Worm (Caenorhabditis elegans): Measurements from ENCODE around the gene dnc-3.

The dnc-3 gene

ce11 chrII:3547282-3547681 lies 6.2 kb upstream of the dnc-3 start:
- TF ChIP-seq ceh-82 (tag; optimal IDR thresholded peaks at IDR 0.05) (no peak), nhr-25 (tag; optimal IDR thresholded peaks at IDR 0.05) (no peak), nhr-12 (tag; optimal IDR thresholded peaks at IDR 0.05) (no peak), tbx-2 (tag; optimal IDR thresholded peaks at IDR 0.05) (no peak), nhr-237 (tag; optimal IDR thresholded peaks at IDR 0.05) (no peak), fos-1 (tag; optimal IDR thresholded peaks at IDR 0.05) (no peak), elt-2 (tag; optimal IDR thresholded peaks at IDR 0.05) (no peak), jun-1 (tag; optimal IDR thresholded peaks at IDR 0.05) (no peak), ceh-16 (tag; optimal IDR thresholded peaks at IDR 0.05) (no peak), lin-15B (tag; optimal IDR thresholded peaks at IDR 0.05) (peak; percentile 81), elt-3 (tag; optimal IDR thresholded peaks at IDR 0.05) (no peak), zag-1 (tag; optimal IDR thresholded peaks at IDR 0.05) (no peak), hmg-11 (tag; optimal IDR thresholded peaks at IDR 0.05) (peak; percentile 81), nhr-28 (tag; optimal IDR thresholded peaks at IDR 0.05) (no peak), mml-1 (tag; optimal IDR thresholded peaks at IDR 0.05) (no peak), unc-39 (tag; optimal IDR thresholded peaks at IDR 0.05) (no peak), snpc-4 (tag; optimal IDR thresholded peaks at IDR 0.05) (no peak), daf-12 (tag; optimal IDR thresholded peaks at IDR 0.05) (no peak), nhr-76 (tag; optimal IDR thresholded peaks at IDR 0.05) (no peak), elt-1 (tag; optimal IDR thresholded peaks at IDR 0.05) (peak; percentile 23), nhr-23 (tag; optimal IDR thresholded peaks at IDR 0.05) (peak; percentile 29), nhr-77 (tag; optimal IDR thresholded peaks at IDR 0.05) (no peak), fkh-10 (GFP tag; optimal IDR thresholded peaks at IDR 0.05) (no peak), lin-39 (tag; optimal IDR thresholded peaks at IDR 0.05) (peak; percentile 71), nfya-1 (tag; optimal IDR thresholded peaks at IDR 0.05; ENCODE audit: insufficient read depth) (peak; percentile 70), skn-1 (tag; optimal IDR thresholded peaks at IDR 0.05) (peak; percentile 6), lsy-12 (tag; optimal IDR thresholded peaks at IDR 0.05) (no peak), mdl-1 (tag; optimal IDR thresholded peaks at IDR 0.05) (no peak), fkh-2 (tag; optimal IDR thresholded peaks at IDR 0.05) (no peak)

DNA sequence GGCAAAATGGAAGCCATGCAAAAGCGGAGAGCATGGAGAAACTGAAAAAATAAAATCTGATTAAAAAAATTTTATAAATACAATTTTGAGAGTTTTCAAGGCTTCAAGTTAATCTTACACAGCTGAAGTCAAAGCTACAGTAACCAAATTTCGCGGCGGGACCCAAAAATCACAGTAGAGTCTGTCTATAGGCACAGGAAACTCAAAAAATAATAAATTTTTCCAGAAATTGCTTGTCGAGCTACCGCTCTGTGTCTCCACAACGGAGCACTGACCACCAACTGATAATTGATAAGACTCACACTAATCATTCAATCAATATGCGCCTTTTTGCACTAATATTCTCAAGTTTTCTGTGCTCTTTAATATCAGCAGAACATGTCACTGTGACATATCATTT lies 3.2 kb upstream of the dnc-3 start, which contains the start of gene W10G11.19:
Gene W10G11.19 (plus strand): TSS at position 301 of the 400 bp plus-strand sequence.
- TF ChIP-seq unc-39 (tag; optimal IDR thresholded peaks at IDR 0.05) = no peak
- TF ChIP-seq elt-2 (tag; optimal IDR thresholded peaks at IDR 0.05) = peak; percentile 35

- TF ChIP-seq daf-12 (tag; optimal IDR thresholded peaks at IDR 0.05) (no peak), nhr-76 (tag; optimal IDR thresholded peaks at IDR 0.05) (no peak), nhr-25 (tag; optimal IDR thresholded peaks at IDR 0.05) (no peak), unc-62 (GFP tag; optimal IDR thresholded peaks at IDR 0.05) (no peak), ceh-82 (tag; optimal IDR thresholded peaks at IDR 0.05) (no peak), aly-2 (tag; optimal IDR thresholded peaks at IDR 0.05) (no peak), nhr-237 (tag; optimal IDR thresholded peaks at IDR 0.05) (no peak), ceh-9 (tag; optimal IDR thresholded peaks at IDR 0.05) (no peak)
Observed at ce11 chrII:3554673-3555072, 1.1 kb downstream of the dnc-3 start.

DNA sequence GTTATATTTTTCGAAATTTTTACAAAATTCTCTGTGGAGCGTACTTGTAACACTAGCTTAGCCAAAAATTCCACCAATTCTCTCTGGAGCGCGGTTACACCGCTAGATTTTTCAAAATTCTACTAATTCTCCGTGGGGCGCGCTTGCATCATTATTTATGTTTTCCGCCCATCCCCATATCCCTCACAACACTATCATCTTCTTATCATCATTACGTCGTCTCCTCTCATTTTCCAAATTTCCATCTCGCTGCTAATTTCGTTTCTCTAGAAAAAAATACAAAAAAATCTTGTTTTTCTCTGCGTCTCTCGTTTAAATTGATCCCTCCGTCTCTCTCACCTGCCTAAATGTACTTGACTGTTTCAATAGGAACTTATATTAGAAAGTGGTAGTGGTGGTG lies 1.8 kb downstream of the dnc-3 start:
- TF ChIP-seq R02D3.7 (tag; optimal IDR thresholded peaks at IDR 0.05) (no peak), nhr-43 (tag; optimal IDR thresholded peaks at IDR 0.05; ENCODE audit: poor library complexity, severe bottlenecking) (peak; percentile 12)

- TF ChIP-seq lin-39 (tag; optimal IDR thresholded peaks at IDR 0.05) (no peak), nhr-76 (tag; optimal IDR thresholded peaks at IDR 0.05) (no peak), ztf-4 (tag; optimal IDR thresholded peaks at IDR 0.05) (no peak), daf-12 (tag; optimal IDR thresholded peaks at IDR 0.05) (no peak), nhr-67 (tag; optimal IDR thresholded peaks at IDR 0.05) (no peak), ztf-11 (tag; optimal IDR thresholded peaks at IDR 0.05) (no peak), lin-15B (tag; optimal IDR thresholded peaks at IDR 0.05) (no peak), ama-1 (optimal IDR thresholded peaks at IDR 0.05) (no peak), fkh-10 (GFP tag; optimal IDR thresholded peaks at IDR 0.05) (no peak), nhr-77 (tag; optimal IDR thresholded peaks at IDR 0.05) (no peak), ceh-16 (tag; optimal IDR thresholded peaks at IDR 0.05) (no peak), fos-1 (tag; optimal IDR thresholded peaks at IDR 0.05) (no peak), elt-2 (tag; optimal IDR thresholded peaks at IDR 0.05) (no peak), hmg-11 (tag; optimal IDR thresholded peaks at IDR 0.05) (no peak), R02D3.7 (tag; optimal IDR thresholded peaks at IDR 0.05) (no peak), nhr-12 (tag; optimal IDR thresholded peaks at IDR 0.05) (no peak), unc-62 (GFP tag; optimal IDR thresholded peaks at IDR 0.05) (no peak), tbx-2 (tag; optimal IDR thresholded peaks at IDR 0.05) (no peak), nhr-11 (tag; optimal IDR thresholded peaks at IDR 0.05) (no peak), pha-4 (tag; optimal IDR thresholded peaks at IDR 0.05) (no peak)
Observed at ce11 chrII:3556584-3556983, 3.1 kb downstream of the dnc-3 start.

All from whole organism, L3 larva.